Fruit fly (Drosophila melanogaster) whole organism, embryonic: Measurements from ENCODE around the gene drm.
A peak's percentile ranks its signal among the peaks of the same experiment; 100 is the strongest.

Experiments
- Adf1 ChIP-seq: fragments of 200-800 bp; sonication (Bioruptor generic); IDR thresholded peaks from 2 replicates; pipeline ENCODE4 v1.3.6; 2022; ENCODE audit warnings: missing biosample characterization, missing genetic modification characterization
- Atf-2 ChIP-seq: fragments of 200-800 bp; sonication (Bioruptor generic); optimal IDR thresholded peaks from 2 replicates; lab custom pipeline; 2016; ENCODE audit warnings: missing biosample characterization, missing genetic modification characterization
- B-H1 ChIP-seq: fragments of 200-800 bp; sonication (Bioruptor generic); IDR thresholded peaks from 3 replicates; pipeline ENCODE4 v1.3.6; 2022; ENCODE audit warnings: missing biosample characterization, missing genetic modification characterization
- B-H2 ChIP-seq: fragments of 200-800 bp; sonication (Bioruptor generic); optimal IDR thresholded peaks from 2 replicates; lab custom pipeline; 2018; ENCODE audit warnings: missing biosample characterization, mild to moderate bottlenecking, missing genetic modification characterization
- CG1024 ChIP-seq: fragments of 200-800 bp; sonication (Bioruptor generic); IDR thresholded peaks from 2 replicates; pipeline ENCODE4 v1.3.6; 2022; ENCODE audit warnings: missing biosample characterization, missing genetic modification characterization
- CG10321 ChIP-seq: fragments of 200-800 bp; sonication (Bioruptor generic); IDR thresholded peaks from 2 replicates; pipeline ENCODE4 v1.3.6; 2022; ENCODE audit warnings: missing biosample characterization, missing genetic modification characterization
- CG12769 ChIP-seq: fragments of 200-800 bp; sonication (Bioruptor generic); optimal IDR thresholded peaks from 2 replicates; lab custom pipeline; 2019; ENCODE audit warnings: missing biosample characterization, mild to moderate bottlenecking, missing genetic modification characterization, moderate library complexity
- CG14014 ChIP-seq: fragments of 200-800 bp; sonication (Bioruptor generic); IDR thresholded peaks from 2 replicates; pipeline ENCODE4 v1.3.6; 2022; ENCODE audit warnings: missing biosample characterization, missing genetic modification characterization
- CG1529 ChIP-seq: fragments of 200-800 bp; sonication (Bioruptor generic); optimal IDR thresholded peaks from 3 replicates; lab custom pipeline; 2018; ENCODE audit warnings: missing biosample characterization, missing genetic modification characterization
- CG17361 ChIP-seq: fragments of 200-800 bp; sonication (Bioruptor generic); IDR thresholded peaks from 3 replicates; pipeline ENCODE4 v1.3.6; 2022; ENCODE audit warnings: missing biosample characterization, missing genetic modification characterization
- CG17385 ChIP-seq: fragments of 200-800 bp; sonication (Bioruptor generic); optimal IDR thresholded peaks from 3 replicates; lab custom pipeline; 2018; ENCODE audit warnings: missing biosample characterization, mild to moderate bottlenecking, missing genetic modification characterization
- CG31365 ChIP-seq: fragments of 200-800 bp; sonication (Bioruptor generic); optimal IDR thresholded peaks from 2 replicates; lab custom pipeline; 2018; ENCODE audit warnings: missing biosample characterization, mild to moderate bottlenecking, missing genetic modification characterization
- CG31388 ChIP-seq: fragments of 200-800 bp; sonication (Bioruptor generic); optimal IDR thresholded peaks from 2 replicates; lab custom pipeline; 2016; ENCODE audit warnings: missing biosample characterization, missing genetic modification characterization
- CG34224 ChIP-seq: fragments of 200-800 bp; sonication (Bioruptor generic); IDR thresholded peaks from 3 replicates; pipeline ENCODE4 v1.3.6; 2022; ENCODE audit warnings: missing biosample characterization, missing genetic modification characterization; ENCODE audit not compliant: partially characterized antibody
- CG34422 ChIP-seq: fragments of 200-800 bp; sonication (Bioruptor generic); IDR thresholded peaks from 3 replicates; pipeline ENCODE4 v1.3.6; 2022; ENCODE audit warnings: missing biosample characterization, missing genetic modification characterization
- CG4730 ChIP-seq: fragments of 200-800 bp; sonication (Bioruptor generic); IDR thresholded peaks from 2 replicates; pipeline ENCODE4 v1.3.6; 2022; ENCODE audit warnings: missing biosample characterization, missing genetic modification characterization
- CG6683 ChIP-seq: fragments of 200-800 bp; sonication (Bioruptor generic); optimal IDR thresholded peaks from 2 replicates; lab custom pipeline; 2017; ENCODE audit warnings: missing biosample characterization, mild to moderate bottlenecking, missing genetic modification characterization, missing genetic modification reagents
- CG6813 ChIP-seq: fragments of 200-800 bp; sonication (Bioruptor generic); optimal IDR thresholded peaks from 2 replicates; lab custom pipeline; 2017; ENCODE audit warnings: missing biosample characterization, missing genetic modification characterization, mild to moderate bottlenecking, moderate library complexity, missing genetic modification reagents
- CG7928 ChIP-seq: fragments of 200-800 bp; sonication (Bioruptor generic); optimal IDR thresholded peaks from 2 replicates; lab custom pipeline; 2017; ENCODE audit warnings: missing biosample characterization, mild to moderate bottlenecking, missing genetic modification characterization
- CkIIα-i1 ChIP-seq: fragments of 200-800 bp; sonication (Bioruptor generic); IDR thresholded peaks from 2 replicates; pipeline ENCODE4 v1.3.6; 2022; ENCODE audit warnings: missing biosample characterization, missing genetic modification characterization
- D19A ChIP-seq: fragments of 200-800 bp; optimal IDR thresholded peaks from 3 replicates; lab custom pipeline; 2019; ENCODE audit warnings: missing biosample characterization, mild to moderate bottlenecking, missing genetic modification characterization, moderate library complexity
- Deaf1 ChIP-seq: fragments of 200-800 bp; optimal IDR thresholded peaks from 3 replicates; lab custom pipeline; 2019; ENCODE audit warnings: missing biosample characterization, mild to moderate bottlenecking, missing genetic modification characterization, moderate library complexity
- Doc3 ChIP-seq: fragments of 200-800 bp; sonication (Bioruptor generic); IDR thresholded peaks from 3 replicates; pipeline ENCODE4 v1.3.6; 2022; ENCODE audit warnings: missing biosample characterization, missing genetic modification characterization; ENCODE audit not compliant: partially characterized antibody
- Drgx ChIP-seq: fragments of 200-800 bp; sonication (Bioruptor generic); IDR thresholded peaks from 2 replicates; pipeline ENCODE4 v1.3.6; 2022; ENCODE audit warnings: missing biosample characterization, missing genetic modification characterization
- HHEX ChIP-seq: fragments of 200-800 bp; sonication (Bioruptor generic); optimal IDR thresholded peaks from 3 replicates; lab custom pipeline; 2017; ENCODE audit warnings: missing biosample characterization, mild to moderate bottlenecking, missing genetic modification characterization, missing genetic modification reagents
- HLH3B ChIP-seq: fragments of 200-800 bp; sonication (Bioruptor generic); IDR thresholded peaks from 2 replicates; pipeline ENCODE4 v1.3.6; 2022; ENCODE audit warnings: missing biosample characterization, missing genetic modification characterization
- HLH54F ChIP-seq: fragments of 200-800 bp; sonication (Bioruptor generic); optimal IDR thresholded peaks from 3 replicates; lab custom pipeline; 2016; ENCODE audit warnings: missing biosample characterization, missing genetic modification characterization
- Mes4 ChIP-seq: fragments of 200-800 bp; sonication (Bioruptor generic); optimal IDR thresholded peaks from 2 replicates; lab custom pipeline; 2016; ENCODE audit warnings: missing biosample characterization, missing genetic modification characterization
- Myb ChIP-seq: fragments of 200-800 bp; sonication (Bioruptor generic); optimal IDR thresholded peaks from 2 replicates; lab custom pipeline; 2016; ENCODE audit warnings: missing biosample characterization, missing genetic modification characterization
- Nf-YB ChIP-seq: fragments of 200-800 bp; sonication (Bioruptor generic); optimal IDR thresholded peaks from 3 replicates; lab custom pipeline; 2019; ENCODE audit warnings: missing biosample characterization, mild to moderate bottlenecking, missing genetic modification characterization, moderate library complexity
- Nf-YC ChIP-seq: fragments of 200-800 bp; optimal IDR thresholded peaks from 3 replicates; lab custom pipeline; 2019; ENCODE audit warnings: missing biosample characterization, mild to moderate bottlenecking, missing genetic modification characterization, moderate library complexity
- Sry-β ChIP-seq: fragments of 200-800 bp; sonication (Bioruptor generic); optimal IDR thresholded peaks from 2 replicates; lab custom pipeline; 2018; ENCODE audit warnings: missing biosample characterization, mild to moderate bottlenecking, missing genetic modification characterization, moderate library complexity
- bsh ChIP-seq, 2 experiments: fragments of 200-800 bp; sonication (Bioruptor generic); optimal IDR thresholded peaks; 2 replicates each; lab custom pipeline; 2017 to 2018; ENCODE audit warnings: mild to moderate bottlenecking in 2 of 2, missing biosample characterization in 2 of 2, missing genetic modification characterization in 2 of 2, moderate library complexity in 1 of 2
- fd96Cb ChIP-seq: fragments of 200-800 bp; sonication (Bioruptor generic); optimal IDR thresholded peaks from 2 replicates; lab custom pipeline; 2018; ENCODE audit warnings: missing biosample characterization, mild to moderate bottlenecking, missing genetic modification characterization, moderate library complexity
- ftz-f1 ChIP-seq: fragments of 200-800 bp; sonication (Bioruptor generic); optimal IDR thresholded peaks from 2 replicates; lab custom pipeline; 2016; ENCODE audit warnings: missing biosample characterization, missing genetic modification characterization
- gcm ChIP-seq: fragments of 200-800 bp; sonication (Bioruptor generic); optimal IDR thresholded peaks from 2 replicates; lab custom pipeline; 2019; ENCODE audit warnings: missing biosample characterization, mild to moderate bottlenecking, missing genetic modification characterization, moderate library complexity
- gcm2 ChIP-seq: fragments of 200-800 bp; sonication (Bioruptor generic); optimal IDR thresholded peaks from 2 replicates; lab custom pipeline; 2016; ENCODE audit warnings: missing biosample characterization, missing genetic modification characterization
- hkb ChIP-seq, 2 experiments: fragments of 200-800 bp in 1 of 2; fragments of >200 bp in 1 of 2; sonication (Bioruptor generic) in 1 of 2; IDR thresholded peaks in 1 of 2; optimal IDR thresholded peaks in 1 of 2; 2 replicates each; pipeline versions ENCODE4 v1.3.6 to Lab custom; 2017 to 2022; ENCODE audit warnings: missing biosample characterization in 1 of 2, missing genetic modification characterization in 1 of 2
- ind ChIP-seq: fragments of 200-800 bp; sonication (Bioruptor generic); optimal IDR thresholded peaks from 3 replicates; lab custom pipeline; 2016; ENCODE audit warnings: missing biosample characterization, missing genetic modification characterization
- mam ChIP-seq: fragments of 200-800 bp; sonication (Bioruptor generic); optimal IDR thresholded peaks from 3 replicates; lab custom pipeline; 2016; ENCODE audit warnings: missing biosample characterization, missing genetic modification characterization
- nmo ChIP-seq: fragments of 200-800 bp; sonication (Bioruptor generic); optimal IDR thresholded peaks from 2 replicates; lab custom pipeline; 2018; ENCODE audit warnings: missing biosample characterization, mild to moderate bottlenecking, missing genetic modification characterization, moderate library complexity
- phol ChIP-seq: fragments of 200-800 bp; sonication (Bioruptor generic); optimal IDR thresholded peaks from 3 replicates; lab custom pipeline; 2018; ENCODE audit warnings: missing biosample characterization, mild to moderate bottlenecking, missing genetic modification characterization, moderate library complexity
- pnt ChIP-seq: fragments of 200-800 bp; sonication (Bioruptor generic); optimal IDR thresholded peaks from 3 replicates; lab custom pipeline; 2016; ENCODE audit warnings: missing biosample characterization, missing genetic modification characterization
- rib ChIP-seq: fragments of 200-800 bp; sonication (Bioruptor generic); IDR thresholded peaks from 2 replicates; pipeline ENCODE4 v1.3.6; 2022; ENCODE audit warnings: missing biosample characterization, missing genetic modification characterization
- sens-2 ChIP-seq: fragments of 200-800 bp; sonication (Bioruptor generic); IDR thresholded peaks from 2 replicates; pipeline ENCODE4 v1.3.6; 2022; ENCODE audit warnings: missing biosample characterization, missing genetic modification characterization
- slp2 ChIP-seq: fragments of 200-800 bp; sonication (Bioruptor generic); optimal IDR thresholded peaks from 2 replicates; lab custom pipeline; 2016; ENCODE audit warnings: missing biosample characterization, missing genetic modification characterization
- sqz ChIP-seq: fragments of 200-800 bp; sonication (Bioruptor generic); optimal IDR thresholded peaks from 3 replicates; lab custom pipeline; 2018; ENCODE audit warnings: missing biosample characterization, mild to moderate bottlenecking, missing genetic modification characterization
- zen2 ChIP-seq: fragments of 200-800 bp; sonication (Bioruptor generic); IDR thresholded peaks from 3 replicates; pipeline ENCODE4 v1.3.6; 2022; ENCODE audit warnings: missing biosample characterization, missing genetic modification characterization; ENCODE audit not compliant: partially characterized antibody
- zfh1 ChIP-seq: fragments of 200-800 bp; sonication (Bioruptor generic); IDR thresholded peaks from 3 replicates; pipeline ENCODE4 v1.3.6; 2022; ENCODE audit warnings: missing biosample characterization, missing genetic modification characterization

drm gene

DNA sequence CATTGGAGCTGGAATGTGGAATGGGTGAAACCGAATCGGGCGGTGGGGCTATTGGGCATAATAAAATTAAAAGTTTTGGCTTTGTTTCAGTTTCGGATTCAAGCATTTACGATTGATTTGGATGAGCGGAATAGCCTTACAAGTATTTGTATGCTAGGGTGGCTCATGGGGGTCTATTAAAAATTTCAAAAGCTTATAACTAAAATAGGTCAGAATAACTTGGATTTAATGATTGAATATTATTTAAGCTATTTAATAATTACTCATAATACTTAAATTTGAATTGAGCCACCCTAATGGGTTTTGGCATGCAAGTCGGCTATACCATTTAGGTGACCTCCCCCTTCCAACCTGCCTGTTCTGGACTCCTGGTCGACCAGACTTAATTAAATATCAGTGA lies 20.6 kb downstream of the drm start (continued):
- TF ChIP-seq gcm (GFP tag; lab: Kevin White, UChicago): peak; percentile 20
- TF ChIP-seq CG14014 (GFP tag; lab: Robert Waterston, UW): no peak
- TF ChIP-seq pnt (GFP tag; lab: Kevin White, UChicago): no peak
- TF ChIP-seq slp2 (GFP tag; lab: Kevin White, UChicago): no peak
- no peak for TF ChIP-seq CG12769 (tag; lab: Kevin White, UChicago)
- no peak for TF ChIP-seq CG34422 (GFP tag; lab: Robert Waterston, UW)
- TF ChIP-seq HLH3B (GFP tag; lab: Robert Waterston, UW): no peak
- TF ChIP-seq D19A: no peak
- no peak for TF ChIP-seq CG34224 (GFP tag; lab: Robert Waterston, UW)
- TF ChIP-seq nmo (GFP tag; lab: Kevin White, UChicago): no peak
- TF ChIP-seq Sry-β: no peak
- no peak for TF ChIP-seq zen2 (GFP tag; lab: Robert Waterston, UW)
- TF ChIP-seq HLH54F (GFP tag; lab: Kevin White, UChicago): no peak
- no peak for TF ChIP-seq CG17385
- no peak for TF ChIP-seq CG7928
- no peak for TF ChIP-seq Nf-YC (tag; lab: Kevin White, UChicago)
- no peak for TF ChIP-seq Nf-YB (GFP tag; lab: Kevin White, UChicago)
- no peak for TF ChIP-seq B-H1 (GFP tag; lab: Robert Waterston, UW)
- TF ChIP-seq fd96Cb (tag; lab: Kevin White, UChicago): no peak
- no peak for TF ChIP-seq CkIIα-i1 (GFP tag; lab: Robert Waterston, UW)
- TF ChIP-seq ind: no peak
- TF ChIP-seq CG1024: no peak
- TF ChIP-seq hkb (optimal IDR thresholded peaks at IDR 0.05; lab: Kevin White, UChicago): no peak
- 0 out of 2 replicates have a peak, but pooled peaks have one; percentile 42 for TF ChIP-seq hkb (GFP tag; IDR thresholded peaks at IDR 0.05; lab: Robert Waterston, UW)
- no peak for TF ChIP-seq Atf-2

dm6 chr2L:3562435-3562834 lies 23.4 kb downstream of the drm start:
- TF ChIP-seq zfh1 (GFP tag; lab: Robert Waterston, UW) (no peak), bsh (GFP tag; optimal IDR thresholded peaks at IDR 0.05; lab: Kevin White, UChicago) (peak in 1 of 2 experiments; percentile 3), CG4730 (GFP tag; lab: Robert Waterston, UW) (no peak), ftz-f1 (no peak), B-H2 (GFP tag; lab: Kevin White, UChicago) (no peak), Adf1 (no peak), phol (tag; lab: Kevin White, UChicago) (no peak), CG17361 (GFP tag; lab: Robert Waterston, UW) (peak; percentile 57; the same call in 1 of the 3 replicates), CG6813 (GFP tag; lab: Kevin White, UChicago) (no peak), sqz (GFP tag; lab: Kevin White, UChicago) (no peak), sens-2 (GFP tag; lab: Robert Waterston, UW) (no peak), gcm2 (GFP tag; lab: Kevin White, UChicago) (no peak)

DNA sequence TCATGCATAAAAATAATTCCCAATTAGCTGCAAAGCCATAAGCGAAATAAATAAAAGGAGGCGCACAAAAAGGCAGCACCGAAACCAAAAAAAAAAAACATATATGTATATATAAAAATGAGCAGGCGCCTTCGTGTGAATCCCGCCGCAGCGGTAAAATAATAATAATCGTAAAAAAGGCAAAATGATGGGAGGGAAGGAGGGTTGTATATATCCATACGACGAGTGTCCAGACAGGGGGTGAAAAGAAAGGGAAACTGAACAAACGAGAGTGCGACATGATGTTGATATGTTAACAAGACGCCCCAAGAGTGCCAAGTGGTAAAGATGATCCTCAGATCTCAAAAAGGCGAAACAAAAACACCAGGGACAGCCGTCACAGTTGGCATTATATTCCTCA lies 25.5 kb downstream of the drm start:
- TF ChIP-seq Myb (no peak), CG6683 (no peak), CG10321 (GFP tag; lab: Robert Waterston, UW) (no peak), Drgx (GFP tag; lab: Robert Waterston, UW) (no peak), rib (GFP tag; lab: Robert Waterston, UW) (no peak), Doc3 (GFP tag; lab: Robert Waterston, UW) (no peak), HHEX (GFP tag; lab: Kevin White, UChicago) (no peak), CG31365 (no peak), Mes4 (GFP tag; lab: Kevin White, UChicago) (no peak), mam (no peak), Deaf1 (tag; lab: Kevin White, UChicago) (no peak), CG31388 (GFP tag; lab: Kevin White, UChicago) (no peak), CG1529 (GFP tag; lab: Kevin White, UChicago) (no peak), HLH3B (GFP tag; lab: Robert Waterston, UW) (no peak)
